Fruit fly (Drosophila melanogaster) whole organism, pupa: Measurements from ENCODE around the gene CG33270.

Experiments used
- CG10348 ChIP-seq: fragments of 200-800 bp; sonication (Bioruptor generic); IDR thresholded peaks from 2 replicates; pipeline ENCODE4 v1.3.6; 2022; ENCODE audit warnings: missing biosample characterization, missing genetic modification characterization
- CG12605 ChIP-seq: fragments of 200-800 bp; sonication (Bioruptor generic); IDR thresholded peaks from 2 replicates; pipeline ENCODE4 v1.3.6; 2022; ENCODE audit warnings: missing biosample characterization, missing genetic modification characterization
- CG13204 ChIP-seq: fragments of 200-800 bp; sonication (Bioruptor generic); optimal IDR thresholded peaks from 2 replicates; lab custom pipeline; 2018; ENCODE audit warnings: missing biosample characterization, mild to moderate bottlenecking, missing genetic modification characterization, moderate library complexity
- CG14655 ChIP-seq: fragments of 200-800 bp; sonication (Bioruptor generic); optimal IDR thresholded peaks from 3 replicates; lab custom pipeline; 2017; ENCODE audit warnings: mild to moderate bottlenecking, missing biosample characterization, missing genetic modification reagents, missing genetic modification characterization
- CG15710 ChIP-seq: fragments of 200-800 bp; sonication (Bioruptor generic); optimal IDR thresholded peaks from 2 replicates; lab custom pipeline; 2018; ENCODE audit warnings: missing biosample characterization, mild to moderate bottlenecking, missing genetic modification characterization, moderate library complexity
- CG17806 ChIP-seq: fragments of 200-800 bp; sonication (Bioruptor generic); optimal IDR thresholded peaks from 2 replicates; lab custom pipeline; 2018; ENCODE audit warnings: missing biosample characterization, mild to moderate bottlenecking, missing genetic modification characterization, moderate library complexity
- CG32121 ChIP-seq: fragments of 200-800 bp; sonication (Bioruptor generic); IDR thresholded peaks from 2 replicates; pipeline ENCODE4 v1.3.6; 2022; ENCODE audit warnings: missing biosample characterization, missing genetic modification characterization
- CG34367 ChIP-seq: fragments of 200-800 bp; sonication (Bioruptor generic); optimal IDR thresholded peaks from 2 replicates; lab custom pipeline; 2018; ENCODE audit warnings: missing biosample characterization, mild to moderate bottlenecking, missing genetic modification characterization
- CG4496 ChIP-seq: fragments of 200-800 bp; sonication (Bioruptor generic); IDR thresholded peaks from 3 replicates; pipeline ENCODE4 v1.3.6; 2022; ENCODE audit warnings: missing biosample characterization, missing genetic modification characterization
- CG8159 ChIP-seq: fragments of 200-800 bp; sonication (Bioruptor generic); optimal IDR thresholded peaks from 3 replicates; lab custom pipeline; 2018; ENCODE audit warnings: missing biosample characterization, mild to moderate bottlenecking, missing genetic modification characterization, moderate library complexity
- CG8301 ChIP-seq: fragments of 200-800 bp; sonication (Bioruptor generic); optimal IDR thresholded peaks from 2 replicates; lab custom pipeline; 2018; ENCODE audit warnings: missing biosample characterization, mild to moderate bottlenecking, missing genetic modification characterization
- CG9948 ChIP-seq: fragments of 200-800 bp; sonication (Bioruptor generic); optimal IDR thresholded peaks from 2 replicates; lab custom pipeline; 2018; ENCODE audit warnings: missing biosample characterization, mild to moderate bottlenecking, missing genetic modification characterization, moderate library complexity
- D1 ChIP-seq: fragments of 200-800 bp; sonication (Bioruptor generic); optimal IDR thresholded peaks from 2 replicates; lab custom pipeline; 2018; ENCODE audit warnings: missing biosample characterization, mild to moderate bottlenecking, missing genetic modification characterization, moderate library complexity
- EcR ChIP-seq: fragments of 200-800 bp; sonication (Bioruptor generic); optimal IDR thresholded peaks from 3 replicates; lab custom pipeline; 2019; ENCODE audit warnings: missing biosample characterization, missing genetic modification characterization, mild to moderate bottlenecking, moderate library complexity, missing genetic modification reagents
- Ets98B ChIP-seq: fragments of 200-800 bp; sonication (Bioruptor generic); IDR thresholded peaks from 2 replicates; pipeline ENCODE4 v1.3.6; 2022; ENCODE audit warnings: missing biosample characterization, missing genetic modification characterization
- Pif1A ChIP-seq: fragments of 200-800 bp; sonication (Bioruptor generic); optimal IDR thresholded peaks from 3 replicates; lab custom pipeline; 2016; ENCODE audit warnings: missing biosample characterization, missing genetic modification characterization
- Pif1B ChIP-seq: fragments of 200-800 bp; sonication (Bioruptor generic); optimal IDR thresholded peaks from 3 replicates; lab custom pipeline; 2016; ENCODE audit warnings: missing biosample characterization, missing genetic modification characterization
- Snoo ChIP-seq: fragments of 200-800 bp; sonication (Bioruptor generic); optimal IDR thresholded peaks from 3 replicates; lab custom pipeline; 2017; ENCODE audit warnings: missing biosample characterization, mild to moderate bottlenecking, missing genetic modification characterization, inconsistent platforms
- fd96Ca ChIP-seq: fragments of 200-800 bp; sonication (Bioruptor generic); IDR thresholded peaks from 3 replicates; pipeline ENCODE4 v1.3.6; 2022; ENCODE audit warnings: missing biosample characterization, missing genetic modification characterization
- gl ChIP-seq: fragments of 200-800 bp; sonication (Bioruptor generic); optimal IDR thresholded peaks from 2 replicates; lab custom pipeline; 2018; ENCODE audit warnings: missing biosample characterization, mild to moderate bottlenecking, missing genetic modification characterization
- rn ChIP-seq: fragments of 200-800 bp; sonication (Bioruptor generic); IDR thresholded peaks from 2 replicates; pipeline ENCODE4 v1.3.6; 2022; ENCODE audit warnings: missing biosample characterization, missing genetic modification characterization

CG33270 gene

dm6 chr3L:11533704-11534319 is 44.6 kb downstream of the CG33270 start:
- TF ChIP-seq CG13204 = no peak
- no peak for TF ChIP-seq CG8301 (tag; lab: Kevin White, UChicago)
- TF ChIP-seq CG8159 (tag; lab: Kevin White, UChicago) = peak; percentile 16
- no peak for TF ChIP-seq CG34367 (tag; lab: Kevin White, UChicago)
- no peak for TF ChIP-seq CG4496 (GFP tag; lab: Robert Waterston, UW)
- no peak for TF ChIP-seq rn
- TF ChIP-seq CG10348 (GFP tag; lab: Robert Waterston, UW) = no peak
- peak; percentile 34 for TF ChIP-seq CG17806 (tag; lab: Kevin White, UChicago)
- TF ChIP-seq D1 (tag; lab: Kevin White, UChicago) = no peak
- TF ChIP-seq Ets98B (GFP tag; lab: Robert Waterston, UW) = no peak
- no peak for TF ChIP-seq CG14655
- TF ChIP-seq CG9948 (tag; lab: Kevin White, UChicago) = no peak
- no peak for TF ChIP-seq gl (tag; lab: Kevin White, UChicago)
- no peak for TF ChIP-seq CG32121 (GFP tag; lab: Robert Waterston, UW)
- TF ChIP-seq CG15710 (tag; lab: Kevin White, UChicago) = peak; percentile 19
- TF ChIP-seq Snoo (tag; lab: Kevin White, UChicago) = peak; percentile 39
- peak; percentile 3 for TF ChIP-seq Pif1A (GFP tag; lab: Kevin White, UChicago)
- no peak for TF ChIP-seq CG12605 (GFP tag; lab: Robert Waterston, UW)

DNA sequence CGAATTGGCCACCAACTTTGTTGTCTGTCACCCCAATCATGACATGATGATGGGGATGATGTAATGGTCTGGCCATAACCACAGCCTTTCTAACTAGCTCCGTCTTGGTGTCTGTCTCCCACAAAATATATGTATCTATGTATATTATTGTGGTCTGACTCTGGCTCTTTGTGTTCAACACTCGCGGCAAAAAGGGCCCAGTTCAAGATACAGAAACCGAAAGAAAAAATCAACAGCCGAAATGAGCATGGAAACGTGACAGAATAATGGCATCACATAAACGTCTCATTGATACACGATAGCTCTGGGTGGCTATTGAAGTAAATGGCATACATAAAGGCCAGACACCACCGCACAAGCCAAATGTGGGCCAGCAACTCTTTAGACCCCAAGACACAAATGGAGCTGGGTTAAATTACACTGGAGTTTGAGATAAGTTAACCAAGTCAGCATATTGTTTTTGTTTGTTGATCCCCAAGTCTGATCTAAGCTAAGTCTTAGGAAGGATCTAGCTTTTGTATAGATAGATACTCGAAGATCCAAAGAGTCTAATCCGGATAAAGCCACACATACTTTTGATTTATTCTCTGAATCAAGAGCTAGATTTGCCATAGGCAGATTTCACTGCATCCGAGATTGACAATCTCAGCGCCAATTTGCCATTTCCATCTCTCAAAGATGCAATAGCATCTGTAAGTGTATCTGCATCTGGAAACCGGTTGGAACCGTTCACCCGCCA is 46.3 kb downstream of the CG33270 start:
- TF ChIP-seq CG12605 (GFP tag; lab: Robert Waterston, UW) (no peak), CG32121 (GFP tag; lab: Robert Waterston, UW) (peak; percentile 34; the same call in 1 of the 2 replicates), fd96Ca (GFP tag; lab: Robert Waterston, UW) (no peak), CG4496 (GFP tag; lab: Robert Waterston, UW) (no peak; the same call in 2 of the 3 replicates), CG15710 (tag; lab: Kevin White, UChicago) (peak; percentile 1), CG10348 (GFP tag; lab: Robert Waterston, UW) (no peak), CG8159 (tag; lab: Kevin White, UChicago) (peak; percentile 6), Pif1B (GFP tag; lab: Kevin White, UChicago) (no peak), CG34367 (tag; lab: Kevin White, UChicago) (no peak), CG13204 (no peak), CG17806 (tag; lab: Kevin White, UChicago) (peak; percentile 14), Snoo (tag; lab: Kevin White, UChicago) (no peak), CG14655 (peak; percentile 55), D1 (tag; lab: Kevin White, UChicago) (no peak), CG8301 (tag; lab: Kevin White, UChicago) (peak; percentile 39), Ets98B (GFP tag; lab: Robert Waterston, UW) (no peak), EcR (GFP tag; lab: Kevin White, UChicago) (no peak), Pif1A (GFP tag; lab: Kevin White, UChicago) (no peak), gl (tag; lab: Kevin White, UChicago) (no peak), rn (no peak), CG9948 (tag; lab: Kevin White, UChicago) (no peak)

DNA sequence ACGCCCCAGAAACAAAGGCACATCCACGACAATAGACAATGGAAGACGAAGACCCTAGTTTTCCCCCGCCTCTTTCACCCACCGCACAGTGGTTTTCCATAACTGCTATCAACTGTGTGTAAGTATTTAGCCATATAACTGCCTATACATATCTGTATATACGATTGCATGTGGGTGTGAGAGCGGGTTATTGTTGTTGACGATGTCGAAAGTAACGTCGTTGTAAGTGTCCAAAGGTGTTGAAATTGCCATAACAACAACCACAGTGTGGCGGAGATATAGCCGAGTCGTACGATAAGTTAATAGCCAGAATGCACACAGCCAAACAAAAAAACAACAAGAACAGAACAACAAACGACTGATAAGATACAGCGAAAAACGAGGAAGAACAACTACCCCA is 47.1 kb downstream of the CG33270 start:
- TF ChIP-seq fd96Ca (GFP tag; lab: Robert Waterston, UW) (peak; percentile 28; the same call in 1 of the 3 replicates), CG17806 (tag; lab: Kevin White, UChicago) (no peak), CG8301 (tag; lab: Kevin White, UChicago) (no peak), CG14655 (no peak), EcR (GFP tag; lab: Kevin White, UChicago) (no peak), CG4496 (GFP tag; lab: Robert Waterston, UW) (peak; percentile 48; the same call in 2 of the 3 replicates), CG32121 (GFP tag; lab: Robert Waterston, UW) (no peak), CG15710 (tag; lab: Kevin White, UChicago) (no peak), CG10348 (GFP tag; lab: Robert Waterston, UW) (no peak), CG12605 (GFP tag; lab: Robert Waterston, UW) (no peak), CG9948 (tag; lab: Kevin White, UChicago) (no peak), CG8159 (tag; lab: Kevin White, UChicago) (peak; percentile 11), rn (no peak), Ets98B (GFP tag; lab: Robert Waterston, UW) (0 out of 2 replicates have a peak, but pooled peaks have one; percentile 8), CG34367 (tag; lab: Kevin White, UChicago) (no peak), Pif1A (GFP tag; lab: Kevin White, UChicago) (no peak), gl (tag; lab: Kevin White, UChicago) (no peak), D1 (tag; lab: Kevin White, UChicago) (no peak), Pif1B (GFP tag; lab: Kevin White, UChicago) (no peak), CG13204 (no peak)

DNA sequence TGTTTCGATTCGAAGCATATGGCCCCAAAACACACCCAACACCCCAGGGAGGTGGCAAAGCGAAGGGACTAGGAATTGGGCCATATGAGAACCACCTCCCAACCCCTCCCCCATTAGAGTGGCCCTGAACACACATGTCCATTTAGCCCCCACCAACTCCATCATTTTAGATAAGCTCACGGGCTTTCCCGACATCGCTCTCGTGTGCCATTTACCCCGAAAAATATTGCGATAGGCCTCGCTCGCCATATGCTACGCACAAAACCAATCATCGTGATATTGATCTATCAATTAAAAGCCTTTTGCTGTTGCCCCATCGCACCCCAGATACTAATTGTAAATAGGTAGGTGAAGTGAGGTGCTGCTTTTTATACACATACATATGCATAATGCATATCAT is 48.1 kb downstream of the CG33270 start:
- TF ChIP-seq Ets98B (GFP tag; lab: Robert Waterston, UW) = no peak
- TF ChIP-seq EcR (GFP tag; lab: Kevin White, UChicago) = no peak
- no peak for TF ChIP-seq CG17806 (tag; lab: Kevin White, UChicago)
- TF ChIP-seq CG34367 (tag; lab: Kevin White, UChicago) = no peak
- no peak for TF ChIP-seq Pif1B (GFP tag; lab: Kevin White, UChicago)
- no peak for TF ChIP-seq rn

dm6 chr3L:11529707-11530106 is 48.7 kb downstream of the CG33270 start:
- TF ChIP-seq CG34367 (tag; lab: Kevin White, UChicago) = no peak
- no peak for TF ChIP-seq Snoo (tag; lab: Kevin White, UChicago)
- no peak for TF ChIP-seq CG8159 (tag; lab: Kevin White, UChicago)
- TF ChIP-seq Pif1B (GFP tag; lab: Kevin White, UChicago) = no peak
- no peak for TF ChIP-seq CG13204
- no peak for TF ChIP-seq CG8301 (tag; lab: Kevin White, UChicago)
- TF ChIP-seq fd96Ca (GFP tag; lab: Robert Waterston, UW) = no peak
- no peak for TF ChIP-seq EcR (GFP tag; lab: Kevin White, UChicago)
- no peak for TF ChIP-seq Pif1A (GFP tag; lab: Kevin White, UChicago)
- no peak for TF ChIP-seq CG17806 (tag; lab: Kevin White, UChicago)
- TF ChIP-seq CG32121 (GFP tag; lab: Robert Waterston, UW) = no peak
- TF ChIP-seq rn = no peak
